Worm (Caenorhabditis elegans): ENCODE data around the gene Y47G7B.2.

The Y47G7B.2 gene

DNA sequence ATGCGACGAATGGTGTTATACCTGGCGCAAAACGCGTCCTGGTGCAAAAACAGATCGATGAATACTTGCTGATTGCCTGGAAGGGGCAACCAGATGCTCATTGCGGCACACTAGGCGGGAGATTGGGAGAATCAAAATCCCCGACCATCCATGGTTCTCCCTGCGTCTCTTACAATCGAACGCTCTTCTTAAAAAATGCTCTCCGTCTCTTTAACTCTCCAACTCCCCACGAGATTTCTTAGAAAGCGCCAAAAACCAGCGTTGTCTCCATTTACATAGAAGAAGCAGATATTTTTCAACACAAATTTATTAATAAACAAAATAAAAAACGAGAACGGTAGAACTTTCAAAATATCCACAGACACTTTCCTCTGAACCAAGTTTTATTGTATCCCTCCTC lies 26.7 kb downstream of the Y47G7B.2 start, which contains the start of gene F34D6.1:
F34D6.1 (minus strand) TSS at position 101 of the 400 bp plus-strand sequence.
- no peak for TF ChIP-seq ZK546.5 (tag; optimal IDR thresholded peaks at IDR 0.05)
- TF ChIP-seq T20F7.1 (GFP tag; optimal IDR thresholded peaks at IDR 0.05) = no peak
- TF ChIP-seq unc-39 (tag; optimal IDR thresholded peaks at IDR 0.05) = no peak
- no peak for TF ChIP-seq daf-19 (GFP tag; conservative IDR thresholded peaks at IDR 0.05)
- TF ChIP-seq aha-1 (tag) = peak; percentile 36
- no peak for TF ChIP-seq ces-1 (GFP tag; optimal IDR thresholded peaks at IDR 0.05)
- TF ChIP-seq ceh-32 (tag; optimal IDR thresholded peaks at IDR 0.05; ENCODE audit: poor library complexity) = no peak
- no peak for TF ChIP-seq nhr-10 (tag; optimal IDR thresholded peaks at IDR 0.05)

DNA sequence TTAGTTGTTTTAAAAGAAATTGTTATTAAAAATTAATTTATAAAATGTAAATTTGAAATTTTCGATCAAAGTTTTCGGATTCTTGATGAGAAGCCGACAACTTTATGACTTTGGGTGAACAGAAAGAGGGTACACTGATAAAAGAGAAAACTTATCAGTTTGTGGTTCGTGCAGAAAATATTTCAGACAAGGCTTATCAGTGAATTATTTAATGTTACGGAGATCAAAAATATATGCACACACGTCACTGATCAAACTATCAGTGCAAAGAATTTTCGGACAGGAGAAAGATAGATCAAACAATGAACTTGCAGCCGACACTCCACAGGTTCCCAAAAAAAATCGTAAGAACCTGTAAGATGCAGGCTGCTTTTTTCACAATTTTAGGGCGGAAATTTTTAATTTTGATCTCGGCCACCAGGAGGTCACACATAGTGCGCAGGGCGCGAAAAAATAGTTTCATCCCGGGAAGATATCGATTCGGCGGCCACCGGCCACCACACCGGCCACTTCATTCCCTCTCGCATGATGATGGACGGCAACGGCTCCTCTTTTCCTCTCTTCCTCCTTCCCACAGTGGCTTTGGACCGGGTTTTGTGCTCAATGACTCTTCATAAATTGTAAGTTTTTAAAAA lies 30.2 kb downstream of the Y47G7B.2 start, which contains the start of gene F22E5.17:
F22E5.17 (plus strand) TSS at position 508 of the 635 bp plus-strand sequence.
- TF ChIP-seq unc-62 (GFP tag; optimal IDR thresholded peaks at IDR 0.05 in 1 of 2) (no peak), unc-62 (tag; optimal IDR thresholded peaks at IDR 0.05) (no peak), egl-43 (GFP tag; IDR thresholded peaks at IDR 0.05) (0 out of 2 replicates have a peak, but pooled peaks have one; percentile 41), zfp-2 (tag; optimal IDR thresholded peaks at IDR 0.05) (no peak), lin-15B (tag; optimal IDR thresholded peaks at IDR 0.05) (no peak), egl-27 (tag; optimal IDR thresholded peaks at IDR 0.05) (no peak), ctbp-1 (GFP tag; IDR thresholded peaks at IDR 0.05) (no peak), tra-1 (GFP tag; IDR thresholded peaks at IDR 0.05) (no peak), zfp-3 (GFP tag; conservative IDR thresholded peaks at IDR 0.05) (no peak), lin-1 (GFP tag; IDR thresholded peaks at IDR 0.05) (0 out of 2 replicates have a peak, but pooled peaks have one; percentile 12), lir-3 (tag; optimal IDR thresholded peaks at IDR 0.05) (no peak), saeg-2 (GFP tag; IDR thresholded peaks at IDR 0.05) (no peak), nhr-28 (tag; optimal IDR thresholded peaks at IDR 0.05) (peak; percentile 88), mdl-1 (tag; optimal IDR thresholded peaks at IDR 0.05) (no peak), nhr-111 (GFP tag; optimal IDR thresholded peaks at IDR 0.05) (no peak), ceh-32 (tag; optimal IDR thresholded peaks at IDR 0.05; ENCODE audit: poor library complexity) (no peak), jun-1 (tag; optimal IDR thresholded peaks at IDR 0.05) (no peak), ceh-62 (tag; optimal IDR thresholded peaks at IDR 0.05) (no peak), arid-1 (GFP tag; conservative IDR thresholded peaks at IDR 0.05) (no peak), nhr-102 (tag; optimal IDR thresholded peaks at IDR 0.05) (peak; percentile 22), zag-1 (tag; optimal IDR thresholded peaks at IDR 0.05) (no peak), pqm-1 (tag; optimal IDR thresholded peaks at IDR 0.05) (peak; percentile 94), skn-1 (tag; optimal IDR thresholded peaks at IDR 0.05) (no peak), php-3 (GFP tag; IDR thresholded peaks at IDR 0.05) (peak; percentile 48; the same call in 1 of the 2 replicates), rbr-2 (tag; optimal IDR thresholded peaks at IDR 0.05) (no peak), T20F7.1 (GFP tag; optimal IDR thresholded peaks at IDR 0.05) (no peak), ces-1 (GFP tag; optimal IDR thresholded peaks at IDR 0.05) (no peak), gei-8 (GFP tag; optimal IDR thresholded peaks at IDR 0.05) (no peak), lin-38 (GFP tag; IDR thresholded peaks at IDR 0.05) (no peak), dmd-9 (GFP tag; IDR thresholded peaks at IDR 0.05) (no peak), lin-13 (GFP tag; optimal IDR thresholded peaks at IDR 0.05) (no peak), ZK546.5 (tag; optimal IDR thresholded peaks at IDR 0.05) (no peak), T26A8.4 (GFP tag; IDR thresholded peaks at IDR 0.05) (no peak), nhr-48 (tag; optimal IDR thresholded peaks at IDR 0.05) (peak; percentile 33), dpl-1 (GFP tag; optimal IDR thresholded peaks at IDR 0.05) (no peak), ztf-7 (tag; optimal IDR thresholded peaks at IDR 0.05) (no peak), hlh-11 (tag; optimal IDR thresholded peaks at IDR 0.05) (peak; percentile 63), Y48G9A.11 (GFP tag; IDR thresholded peaks at IDR 0.05) (no peak), F49E8.2 (tag; optimal IDR thresholded peaks at IDR 0.05; ENCODE audit: borderline replicate concordance) (no peak), Y105C5A.15 (GFP tag; IDR thresholded peaks at IDR 0.05) (no peak), ceh-28 (tag; optimal IDR thresholded peaks at IDR 0.05) (no peak), mxl-3 (GFP tag; optimal IDR thresholded peaks at IDR 0.05) (no peak), dmd-6 (GFP tag; IDR thresholded peaks at IDR 0.05) (peak; percentile 92), spr-1 (tag; optimal IDR thresholded peaks at IDR 0.05) (no peak), ama-1 (optimal IDR thresholded peaks at IDR 0.05) (no peak), snpc-4 (tag; optimal IDR thresholded peaks at IDR 0.05) (no peak)
